Fruit fly (Drosophila melanogaster) whole organism, adult: Measurements from ENCODE around the gene muc.

Source experiments
- CG12768 ChIP-seq: fragments of 200-800 bp; sonication (Bioruptor generic); optimal IDR thresholded peaks from 2 replicates; lab custom pipeline; 2017; ENCODE audit warnings: missing biosample characterization, missing genetic modification characterization, mild to moderate bottlenecking, moderate library complexity, missing genetic modification reagents
- CG14711 ChIP-seq: fragments of 200-800 bp; sonication (Bioruptor generic); optimal IDR thresholded peaks from 2 replicates; lab custom pipeline; 2018; ENCODE audit warnings: missing biosample characterization, mild to moderate bottlenecking, missing genetic modification characterization, moderate library complexity
- CG1620 ChIP-seq: fragments of 200-800 bp; sonication (Bioruptor generic); optimal IDR thresholded peaks from 2 replicates; lab custom pipeline; 2016; ENCODE audit warnings: missing biosample characterization, missing genetic modification characterization
- CG33017 ChIP-seq: fragments of 200-800 bp; sonication (Bioruptor generic); optimal IDR thresholded peaks from 2 replicates; lab custom pipeline; 2018; ENCODE audit warnings: missing biosample characterization, mild to moderate bottlenecking, missing genetic modification characterization, moderate library complexity
- CG5204 ChIP-seq: fragments of 200-800 bp; sonication (Bioruptor generic); optimal IDR thresholded peaks from 2 replicates; lab custom pipeline; 2016; ENCODE audit warnings: missing biosample characterization, missing genetic modification characterization
- CG7045 ChIP-seq: fragments of 200-800 bp; sonication (Bioruptor generic); optimal IDR thresholded peaks from 2 replicates; lab custom pipeline; 2017; ENCODE audit warnings: missing biosample characterization, mild to moderate bottlenecking, missing genetic modification characterization
- CG7101 ChIP-seq: fragments of 200-800 bp; sonication (Bioruptor generic); optimal IDR thresholded peaks from 2 replicates; lab custom pipeline; 2018; ENCODE audit warnings: missing biosample characterization, mild to moderate bottlenecking, missing genetic modification characterization, moderate library complexity
- Clk ChIP-seq: fragments of 200-800 bp; sonication (Bioruptor generic); optimal IDR thresholded peaks from 2 replicates; lab custom pipeline; 2017; ENCODE audit warnings: missing biosample characterization, missing genetic modification characterization
- Crg-1 ChIP-seq: fragments of 200-800 bp; sonication (Bioruptor generic); optimal IDR thresholded peaks from 2 replicates; lab custom pipeline; 2016; ENCODE audit warnings: missing biosample characterization, missing genetic modification characterization
- Mnt ChIP-seq: fragments of 200-800 bp; sonication (Bioruptor generic); optimal IDR thresholded peaks from 2 replicates; lab custom pipeline; 2016; ENCODE audit warnings: missing biosample characterization, mild to moderate bottlenecking, missing genetic modification characterization
- bab1 ChIP-seq: fragments of 200-800 bp; sonication (Bioruptor generic); optimal IDR thresholded peaks from 3 replicates; lab custom pipeline; 2019; ENCODE audit warnings: missing biosample characterization, mild to moderate bottlenecking, missing genetic modification characterization, moderate library complexity
- cnc ChIP-seq, 2 experiments: fragments of >200 bp; optimal IDR thresholded peaks; 2 replicates each; lab custom pipeline; 2017
- kay ChIP-seq: fragments of 200-800 bp; sonication (Bioruptor generic); peaks from one replicate; lab custom pipeline; 2016; ENCODE audit warnings: missing biosample characterization, missing genetic modification characterization, borderline replicate concordance
- ovo ChIP-seq: fragments of 200-800 bp; sonication (Bioruptor generic); optimal IDR thresholded peaks from 2 replicates; lab custom pipeline; 2016; ENCODE audit warnings: missing biosample characterization, missing genetic modification characterization
- pad ChIP-seq: fragments of 200-800 bp; sonication (Bioruptor generic); optimal IDR thresholded peaks from 3 replicates; lab custom pipeline; 2017; ENCODE audit warnings: missing biosample characterization, missing genetic modification characterization, mild to moderate bottlenecking, moderate library complexity, missing genetic modification reagents
- tj ChIP-seq: fragments of 200-800 bp; sonication (Bioruptor generic); optimal IDR thresholded peaks from 3 replicates; lab custom pipeline; 2017; ENCODE audit warnings: missing biosample characterization, mild to moderate bottlenecking, missing genetic modification characterization, moderate library complexity
- toe ChIP-seq: fragments of 200-800 bp; sonication (Bioruptor generic); optimal IDR thresholded peaks from 2 replicates; lab custom pipeline; 2016; ENCODE audit warnings: missing biosample characterization, missing genetic modification characterization

muc gene

DNA sequence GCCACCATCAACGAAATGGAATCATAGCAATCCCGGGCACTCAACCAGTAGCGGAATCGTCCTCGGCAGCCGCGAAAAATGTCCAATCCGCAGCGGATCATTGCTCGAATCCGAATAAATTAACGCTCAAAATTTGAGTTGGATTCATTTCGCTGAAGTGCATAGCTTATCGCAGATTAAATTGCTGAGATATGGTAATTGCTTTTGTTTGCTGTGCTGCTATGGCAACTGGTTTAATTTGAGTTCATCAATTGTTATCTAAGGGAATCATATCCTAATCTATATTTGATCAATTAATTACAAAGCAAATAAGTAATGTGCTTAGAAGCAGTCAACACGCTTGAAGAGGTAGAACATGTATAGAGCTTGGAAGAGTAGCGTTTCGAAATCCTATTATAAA lies 35.5 kb downstream of the muc start, which contains the start of gene Gr28b:
Gr28b (minus strand) TSS at position 101 of the 400 bp plus-strand sequence.
- TF ChIP-seq CG33017 (tag; lab: Kevin White, UChicago) (no peak), pad (GFP tag; lab: Kevin White, UChicago) (no peak), CG7045 (GFP tag; lab: Kevin White, UChicago) (no peak), CG1620 (GFP tag; lab: Kevin White, UChicago) (no peak), CG14711 (tag; lab: Kevin White, UChicago) (no peak), toe (GFP tag; lab: Kevin White, UChicago) (no peak), ovo (GFP tag; lab: Kevin White, UChicago) (no peak), Clk (GFP tag; lab: Kevin White, UChicago) (no peak), bab1 (GFP tag; lab: Kevin White, UChicago) (no peak), kay (GFP tag; lab: Kevin White, UChicago) (no peak), Mnt (no peak), Crg-1 (no peak)

- peak; percentile 8 for TF ChIP-seq kay (GFP tag; lab: Kevin White, UChicago)
- TF ChIP-seq pad (GFP tag; lab: Kevin White, UChicago) = no peak
Measured at dm6 chr2L:7466304-7466703, 39.6 kb downstream of the muc start, which contains the start of gene CG6055. Gene CG6055, plus strand, starts transcription at chr2L:7466543.

- TF ChIP-seq pad (GFP tag; lab: Kevin White, UChicago) (no peak), Clk (GFP tag; lab: Kevin White, UChicago) (no peak), kay (GFP tag; lab: Kevin White, UChicago) (no peak), CG7045 (GFP tag; lab: Kevin White, UChicago) (no peak)
Measured at dm6 chr2L:7473248-7473647, 46.6 kb downstream of the muc start.

DNA sequence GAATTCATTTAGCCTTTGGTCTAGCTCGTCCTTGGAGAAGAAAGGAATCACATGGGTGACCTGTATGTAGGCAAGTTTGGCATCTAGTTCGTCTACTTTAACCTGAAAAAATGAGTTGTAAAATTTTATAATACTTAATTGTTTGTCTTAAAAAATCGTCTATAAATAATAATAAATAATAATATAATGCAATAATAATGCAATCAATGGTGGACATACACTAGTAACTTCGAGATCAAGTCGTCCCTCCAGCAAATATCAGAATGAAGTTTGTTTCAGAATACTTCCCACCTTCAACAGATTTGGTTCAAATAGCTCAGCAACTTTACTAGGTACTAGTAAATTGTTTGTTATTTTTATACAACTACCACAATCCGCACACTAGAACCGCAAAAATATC lies 47.7 kb downstream of the muc start, which contains the start of gene CG6441:
CG6441 (plus strand) TSS at position 301 of the 400 bp plus-strand sequence.
- TF ChIP-seq kay (GFP tag; lab: Kevin White, UChicago) = no peak
- no peak for TF ChIP-seq CG14711 (tag; lab: Kevin White, UChicago)
- TF ChIP-seq CG12768 = no peak
- TF ChIP-seq CG7045 (GFP tag; lab: Kevin White, UChicago) = no peak
- TF ChIP-seq cnc (optimal IDR thresholded peaks at IDR 0.05; lab: Kevin White, UChicago) = no peak
- no peak for TF ChIP-seq Mnt
- no peak for TF ChIP-seq toe (GFP tag; lab: Kevin White, UChicago)
- no peak for TF ChIP-seq CG33017 (tag; lab: Kevin White, UChicago)
- no peak for TF ChIP-seq Clk (GFP tag; lab: Kevin White, UChicago)
- TF ChIP-seq CG5204 = no peak
- no peak for TF ChIP-seq tj (GFP tag; lab: Kevin White, UChicago)
- TF ChIP-seq CG7101 = no peak
